Fruit fly (Drosophila melanogaster) whole organism, embryonic: Measurements from ENCODE around the gene svr.

Experiments
- CG10654 ChIP-seq: fragments of 200-800 bp; sonication (Bioruptor generic); optimal IDR thresholded peaks from 2 replicates; lab custom pipeline; 2016; ENCODE audit warnings: missing biosample characterization, missing genetic modification characterization
- CG11504 ChIP-seq: fragments of 200-800 bp; sonication (Bioruptor generic); optimal IDR thresholded peaks from 3 replicates; lab custom pipeline; 2019; ENCODE audit warnings: missing biosample characterization, mild to moderate bottlenecking, missing genetic modification characterization, moderate library complexity
- CG11723 ChIP-seq: fragments of 200-800 bp; sonication (Bioruptor generic); optimal IDR thresholded peaks from 2 replicates; lab custom pipeline; 2017; ENCODE audit warnings: missing biosample characterization, mild to moderate bottlenecking, missing genetic modification characterization
- CG1529 ChIP-seq: fragments of 200-800 bp; sonication (Bioruptor generic); optimal IDR thresholded peaks from 3 replicates; lab custom pipeline; 2018; ENCODE audit warnings: missing biosample characterization, missing genetic modification characterization
- CG16813 ChIP-seq: fragments of 200-800 bp; sonication (Bioruptor generic); IDR thresholded peaks from 3 replicates; pipeline ENCODE4 v1.3.6; 2022; ENCODE audit warnings: missing biosample characterization, missing genetic modification characterization; ENCODE audit not compliant: partially characterized antibody
- CG2875 ChIP-seq: fragments of 200-800 bp; sonication (Bioruptor generic); optimal IDR thresholded peaks from 2 replicates; lab custom pipeline; 2017; ENCODE audit warnings: missing biosample characterization, mild to moderate bottlenecking, missing genetic modification characterization, missing genetic modification reagents
- CG32772 ChIP-seq: fragments of 200-800 bp; sonication (Bioruptor generic); IDR thresholded peaks from 2 replicates; pipeline ENCODE4 v1.3.6; 2022; ENCODE audit warnings: missing biosample characterization, missing genetic modification characterization
- CG33557 ChIP-seq: fragments of 200-800 bp; sonication (Bioruptor generic); optimal IDR thresholded peaks from 2 replicates; lab custom pipeline; 2019; ENCODE audit warnings: missing biosample characterization, mild to moderate bottlenecking, missing genetic modification characterization, moderate library complexity
- CG3407 ChIP-seq: fragments of 200-800 bp; sonication (Bioruptor generic); optimal IDR thresholded peaks from 2 replicates; lab custom pipeline; 2018; ENCODE audit warnings: missing biosample characterization, mild to moderate bottlenecking, missing genetic modification characterization
- CG34422 ChIP-seq: fragments of 200-800 bp; sonication (Bioruptor generic); IDR thresholded peaks from 3 replicates; pipeline ENCODE4 v1.3.6; 2022; ENCODE audit warnings: missing biosample characterization, missing genetic modification characterization
- CG5245 ChIP-seq: fragments of 200-800 bp; sonication (Bioruptor generic); optimal IDR thresholded peaks from 3 replicates; lab custom pipeline; 2016; ENCODE audit warnings: missing biosample characterization, missing genetic modification characterization
- CG6175 ChIP-seq: fragments of 200-800 bp; sonication (Bioruptor generic); IDR thresholded peaks from 3 replicates; pipeline ENCODE4 v1.3.6; 2022; ENCODE audit warnings: missing biosample characterization, missing genetic modification characterization
- CG6272 ChIP-seq: fragments of 200-800 bp; sonication (Bioruptor generic); IDR thresholded peaks from 2 replicates; pipeline ENCODE4 v1.3.6; 2022; ENCODE audit warnings: missing biosample characterization, missing genetic modification characterization
- CG6813 ChIP-seq: fragments of 200-800 bp; sonication (Bioruptor generic); optimal IDR thresholded peaks from 2 replicates; lab custom pipeline; 2017; ENCODE audit warnings: missing biosample characterization, missing genetic modification characterization, mild to moderate bottlenecking, moderate library complexity, missing genetic modification reagents
- CG7786 ChIP-seq: fragments of 200-800 bp; sonication (Bioruptor generic); optimal IDR thresholded peaks from 2 replicates; lab custom pipeline; 2016; ENCODE audit warnings: missing biosample characterization, missing genetic modification characterization
- CG8290 ChIP-seq, 3 experiments: fragments of 200-800 bp; sonication (Bioruptor generic); optimal IDR thresholded peaks; 2 replicates each; lab custom pipeline; 2016 to 2019; ENCODE audit warnings: missing biosample characterization in 3 of 3, missing genetic modification characterization in 3 of 3, mild to moderate bottlenecking in 2 of 3, moderate library complexity in 1 of 3
- CG8388 ChIP-seq: fragments of 200-800 bp; sonication (Bioruptor generic); optimal IDR thresholded peaks from 2 replicates; lab custom pipeline; 2019; ENCODE audit warnings: missing biosample characterization, mild to moderate bottlenecking, missing genetic modification characterization, moderate library complexity
- CG9437 ChIP-seq: fragments of 200-800 bp; sonication (Bioruptor generic); optimal IDR thresholded peaks from 2 replicates; lab custom pipeline; 2018; ENCODE audit warnings: missing biosample characterization, mild to moderate bottlenecking, missing genetic modification characterization
- CG9727 ChIP-seq: fragments of 200-800 bp; sonication (Bioruptor generic); optimal IDR thresholded peaks from 3 replicates; lab custom pipeline; 2017; ENCODE audit warnings: missing biosample characterization, mild to moderate bottlenecking, missing genetic modification characterization
- D19A ChIP-seq: fragments of 200-800 bp; optimal IDR thresholded peaks from 3 replicates; lab custom pipeline; 2019; ENCODE audit warnings: missing biosample characterization, mild to moderate bottlenecking, missing genetic modification characterization, moderate library complexity
- Dip2 ChIP-seq: fragments of 200-800 bp; sonication (Bioruptor generic); IDR thresholded peaks from 2 replicates; pipeline ENCODE4 v1.3.6; 2022; ENCODE audit warnings: missing biosample characterization, missing genetic modification characterization
- Gug ChIP-seq: fragments of 200-800 bp; sonication (Bioruptor generic); IDR thresholded peaks from 4 replicates; pipeline ENCODE4 v1.3.6; 2022; ENCODE audit warnings: missing biosample characterization, missing genetic modification characterization
- HHEX ChIP-seq: fragments of 200-800 bp; sonication (Bioruptor generic); optimal IDR thresholded peaks from 3 replicates; lab custom pipeline; 2017; ENCODE audit warnings: missing biosample characterization, mild to moderate bottlenecking, missing genetic modification characterization, missing genetic modification reagents
- HLH54F ChIP-seq: fragments of 200-800 bp; sonication (Bioruptor generic); optimal IDR thresholded peaks from 3 replicates; lab custom pipeline; 2016; ENCODE audit warnings: missing biosample characterization, missing genetic modification characterization
- HmgD ChIP-seq: fragments of 200-800 bp; sonication (Bioruptor generic); optimal IDR thresholded peaks from 3 replicates; lab custom pipeline; 2016; ENCODE audit warnings: missing biosample characterization, missing genetic modification characterization
- Hr3 ChIP-seq: fragments of 200-800 bp; sonication (Bioruptor generic); optimal IDR thresholded peaks from 3 replicates; lab custom pipeline; 2016; ENCODE audit warnings: missing biosample characterization, missing genetic modification characterization
- Lpt ChIP-seq: fragments of >200 bp; optimal IDR thresholded peaks from 2 replicates; lab custom pipeline; 2018; ENCODE audit warnings: missing biosample characterization, missing genetic modification characterization
- MBD-R2 ChIP-seq: fragments of 200-800 bp; sonication (Bioruptor generic); IDR thresholded peaks from 2 replicates; pipeline ENCODE4 v1.3.6; 2022; ENCODE audit warnings: missing biosample characterization, missing genetic modification characterization
- Mad ChIP-seq: fragments of 200-800 bp; sonication (Bioruptor generic); optimal IDR thresholded peaks from 2 replicates; lab custom pipeline; 2016; ENCODE audit warnings: missing biosample characterization, missing genetic modification characterization
- NfI ChIP-seq: fragments of 200-800 bp; sonication (Bioruptor generic); optimal IDR thresholded peaks from 3 replicates; lab custom pipeline; 2018; ENCODE audit warnings: missing biosample characterization, mild to moderate bottlenecking, missing genetic modification characterization, moderate library complexity
- Optix ChIP-seq: fragments of 200-800 bp; sonication (Bioruptor generic); IDR thresholded peaks from 3 replicates; pipeline ENCODE4 v1.3.6; 2022; ENCODE audit warnings: missing biosample characterization, missing genetic modification characterization
- Stat92E ChIP-seq, 3 experiments: fragments of >200 bp in 2 of 3; fragments of 200-800 bp in 1 of 3; sonication (Bioruptor generic) in 1 of 3; optimal IDR thresholded peaks; 2 replicates each; lab custom pipeline; 2017 to 2019; ENCODE audit warnings: missing biosample characterization in 3 of 3, missing genetic modification characterization in 3 of 3, mild to moderate bottlenecking in 1 of 3, moderate library complexity in 1 of 3
- ac ChIP-seq: fragments of 200-800 bp; sonication (Bioruptor generic); optimal IDR thresholded peaks from 3 replicates; lab custom pipeline; 2017; ENCODE audit warnings: missing biosample characterization, mild to moderate bottlenecking, missing genetic modification characterization
- chif ChIP-seq, 2 experiments: fragments of 200-800 bp; sonication (Bioruptor generic); optimal IDR thresholded peaks; 3 replicates each; lab custom pipeline; 2016; ENCODE audit warnings: missing biosample characterization in 2 of 2, missing genetic modification characterization in 2 of 2
- crp ChIP-seq, 2 experiments: fragments of 200-800 bp; sonication (Bioruptor generic); optimal IDR thresholded peaks; 2 replicates in 1 of 2; 3 replicates in 1 of 2; lab custom pipeline; 2017; ENCODE audit warnings: missing biosample characterization in 2 of 2, missing genetic modification characterization in 2 of 2, mild to moderate bottlenecking in 1 of 2, moderate library complexity in 1 of 2
- dmrt11E ChIP-seq: fragments of 200-800 bp; sonication (Bioruptor generic); optimal IDR thresholded peaks from 3 replicates; lab custom pipeline; 2018; ENCODE audit warnings: missing biosample characterization, mild to moderate bottlenecking, missing genetic modification characterization, moderate library complexity
- emc ChIP-seq: fragments of 200-800 bp; sonication (Bioruptor generic); optimal IDR thresholded peaks from 2 replicates; lab custom pipeline; 2016; ENCODE audit warnings: missing biosample characterization, missing genetic modification characterization
- eve ChIP-seq, 2 experiments: fragments of >200 bp; optimal IDR thresholded peaks; 2 replicates each; lab custom pipeline; 2017; ENCODE audit warnings: missing biosample characterization in 2 of 2, missing genetic modification characterization in 2 of 2
- exex ChIP-seq: fragments of 200-800 bp; sonication (Bioruptor generic); optimal IDR thresholded peaks from 4 replicates; lab custom pipeline; 2018; ENCODE audit warnings: missing biosample characterization, mild to moderate bottlenecking, missing genetic modification characterization, moderate library complexity
- insv ChIP-seq, 2 experiments: fragments of 200-800 bp; sonication (Bioruptor generic); optimal IDR thresholded peaks; 3 replicates each; lab custom pipeline; 2016 to 2018; ENCODE audit warnings: missing biosample characterization in 2 of 2, missing genetic modification characterization in 2 of 2
- lola ChIP-seq, 3 experiments: fragments of >200 bp in 2 of 3; fragments of 200-800 bp in 1 of 3; sonication (Bioruptor generic) in 1 of 3; optimal IDR thresholded peaks; 2 replicates each; lab custom pipeline; 2017 to 2019; ENCODE audit warnings: missing biosample characterization in 3 of 3, missing genetic modification characterization in 3 of 3, mild to moderate bottlenecking in 1 of 3, moderate library complexity in 1 of 3
- otp ChIP-seq: fragments of 200-800 bp; sonication (Bioruptor generic); IDR thresholded peaks from 3 replicates; pipeline ENCODE4, ENCODE4 v1.3.6; 2022; ENCODE audit warnings: missing biosample characterization, missing genetic modification characterization
- row ChIP-seq: fragments of 200-800 bp; sonication (Bioruptor generic); IDR thresholded peaks from 3 replicates; pipeline ENCODE4 v1.3.6; 2022; ENCODE audit warnings: missing biosample characterization, missing genetic modification characterization
- sim ChIP-seq: fragments of 200-800 bp; sonication (Bioruptor generic); IDR thresholded peaks from 2 replicates; pipeline ENCODE4 v1.3.6; 2022; ENCODE audit warnings: missing biosample characterization, missing genetic modification characterization
- tin ChIP-seq: fragments of 200-800 bp; sonication (Bioruptor generic); optimal IDR thresholded peaks from 3 replicates; lab custom pipeline; 2016; ENCODE audit warnings: missing biosample characterization, missing genetic modification characterization
- trh ChIP-seq: fragments of 200-800 bp; sonication (Bioruptor generic); optimal IDR thresholded peaks from 2 replicates; lab custom pipeline; 2016; ENCODE audit warnings: missing biosample characterization, missing genetic modification characterization
- ttk ChIP-seq: fragments of 200-800 bp; sonication (Bioruptor generic); IDR thresholded peaks from 2 replicates; pipeline ENCODE4 v2.1.2; 2022; ENCODE audit warnings: missing biosample characterization, missing genetic modification characterization
- vvl ChIP-seq: fragments of 200-800 bp; sonication (Bioruptor generic); IDR thresholded peaks from 2 replicates; pipeline ENCODE4 v1.3.6; 2022; ENCODE audit warnings: missing biosample characterization, missing genetic modification characterization
- zfh1 ChIP-seq: fragments of 200-800 bp; sonication (Bioruptor generic); IDR thresholded peaks from 3 replicates; pipeline ENCODE4 v1.3.6; 2022; ENCODE audit warnings: missing biosample characterization, missing genetic modification characterization

Gene svr

dm6 chrX:526479-527071 lies 30.3 kb downstream of the svr start (continued):
- peak; percentile 92 for TF ChIP-seq CG9727 (GFP tag; lab: Kevin White, UChicago)
- peak in 1 of 3 experiments; percentile 31 for TF ChIP-seq Stat92E (GFP tag; optimal IDR thresholded peaks at IDR 0.05; lab: Kevin White, UChicago)
- TF ChIP-seq trh = no peak
- 0 out of 3 replicates have a peak, but pooled peaks have one; percentile 26 for TF ChIP-seq CG34422 (GFP tag; lab: Robert Waterston, UW)
- peak; percentile 53 for TF ChIP-seq CG8388 (GFP tag; lab: Kevin White, UChicago)
- no peak for TF ChIP-seq CG16813
- no peak for TF ChIP-seq Dip2 (GFP tag; lab: Robert Waterston, UW)
- TF ChIP-seq sim (GFP tag; lab: Robert Waterston, UW) = peak; percentile 47; the same call in 1 of the 2 replicates
- TF ChIP-seq chif (GFP tag; optimal IDR thresholded peaks at IDR 0.05; lab: Kevin White, UChicago) = peak; percentile 59 to 91
- no peak for TF ChIP-seq exex
- TF ChIP-seq CG32772 = no peak
- TF ChIP-seq otp (GFP tag; lab: Robert Waterston, UW) = 0 out of 3 replicates have a peak, but pooled peaks have one; percentile 45
- TF ChIP-seq CG7786 (GFP tag; lab: Kevin White, UChicago) = peak; percentile 63
- TF ChIP-seq MBD-R2 (GFP tag; lab: Robert Waterston, UW) = no peak
- no peak for TF ChIP-seq CG6175 (GFP tag; lab: Robert Waterston, UW)
- TF ChIP-seq Optix (GFP tag; lab: Robert Waterston, UW) = peak; percentile 49; the same call in 1 of the 3 replicates
- TF ChIP-seq emc = no peak
- peak in 1 of 2 experiments; percentile 93 for TF ChIP-seq eve (GFP tag; optimal IDR thresholded peaks at IDR 0.05; lab: Kevin White, UChicago)
- TF ChIP-seq HHEX (GFP tag; lab: Kevin White, UChicago) = no peak
- TF ChIP-seq ttk (GFP tag; lab: Robert Waterston, UW) = 0 out of 2 replicates have a peak, but pooled peaks have one; percentile 14
- peak; percentile 61 for TF ChIP-seq row (GFP tag; lab: Robert Waterston, UW)
- peak; percentile 42 for TF ChIP-seq CG8290 (GFP tag; optimal IDR thresholded peaks at IDR 0.05; lab: Kevin White, UChicago)
- peak in 1 of 2 experiments; percentile 8 for TF ChIP-seq CG8290 (tag; optimal IDR thresholded peaks at IDR 0.05; lab: Kevin White, UChicago)
- peak; percentile 47 for TF ChIP-seq Hr3
- TF ChIP-seq CG10654 = peak; percentile 24
- peak; percentile 87 for TF ChIP-seq zfh1
- TF ChIP-seq Gug (GFP tag; lab: Robert Waterston, UW) = no peak
- TF ChIP-seq ac (GFP tag; lab: Kevin White, UChicago) = peak; percentile 95
- TF ChIP-seq D19A (tag; lab: Kevin White, UChicago) = peak; percentile 54
- TF ChIP-seq HLH54F (GFP tag; lab: Kevin White, UChicago) = peak; percentile 30
- TF ChIP-seq CG11723 (GFP tag; lab: Kevin White, UChicago) = no peak
- no peak for TF ChIP-seq CG9437 (GFP tag; lab: Kevin White, UChicago)
- TF ChIP-seq CG6813 = peak; percentile 65
- TF ChIP-seq HmgD (GFP tag; lab: Kevin White, UChicago) = peak; percentile 8
- peak; percentile 65 for TF ChIP-seq tin (GFP tag; lab: Kevin White, UChicago)
- no peak for TF ChIP-seq CG6272 (GFP tag; lab: Robert Waterston, UW)
- peak; percentile 69 for TF ChIP-seq CG33557
- TF ChIP-seq crp (GFP tag; optimal IDR thresholded peaks at IDR 0.05; lab: Kevin White, UChicago) = no peak
- peak; percentile 28; the same call in 1 of the 2 replicates for TF ChIP-seq vvl (GFP tag; lab: Robert Waterston, UW)
- no peak for TF ChIP-seq CG3407
- peak; percentile 53 for TF ChIP-seq CG5245 (GFP tag; lab: Kevin White, UChicago)
- no peak for TF ChIP-seq Lpt (GFP tag; lab: Kevin White, UChicago)
- no peak for TF ChIP-seq NfI (GFP tag; lab: Kevin White, UChicago)
- peak; percentile 30 for TF ChIP-seq CG2875
- TF ChIP-seq lola (GFP tag; optimal IDR thresholded peaks at IDR 0.05; lab: Kevin White, UChicago) = peak in 1 of 3 experiments; percentile 85
- TF ChIP-seq dmrt11E (tag; lab: Kevin White, UChicago) = peak; percentile 92
- TF ChIP-seq Mad (GFP tag; lab: Kevin White, UChicago) = peak; percentile 38
- TF ChIP-seq CG11504 = peak; percentile 25
- peak; percentile 2 for TF ChIP-seq CG1529 (GFP tag; lab: Kevin White, UChicago)
- TF ChIP-seq insv (GFP tag; optimal IDR thresholded peaks at IDR 0.05; lab: Kevin White, UChicago) = peak in 1 of 2 experiments; percentile 84
